Fruit fly (Drosophila melanogaster): ENCODE measurements around the gene CG14629.
A peak's percentile ranks its signal among the peaks of the same experiment; 100 is the strongest.

Gene CG14629

DNA sequence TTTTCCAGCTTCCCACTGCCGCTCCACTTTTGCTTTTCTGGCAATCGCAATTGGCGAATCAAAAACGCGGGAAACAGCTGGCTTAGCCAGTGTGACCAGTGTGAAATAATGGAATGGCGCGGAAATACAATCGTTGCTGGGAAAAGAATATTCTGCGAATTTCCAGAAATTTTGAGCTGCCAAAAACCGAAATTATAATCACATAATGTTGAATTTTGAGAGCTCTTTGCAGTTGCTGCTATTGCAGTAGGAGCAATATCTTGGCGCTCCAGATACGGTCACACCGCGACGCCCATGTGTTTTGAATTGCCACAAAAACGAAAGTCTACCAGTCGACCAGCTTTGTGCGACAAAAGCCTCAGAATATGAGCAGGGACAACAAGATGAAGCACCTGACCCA lies 20.8 kb upstream of the CG14629 start, which contains the start of the genes Cdc45 and Rpp21 (continued):
- TF ChIP-seq Neu2 (GFP tag; optimal IDR thresholded peaks at IDR 0.05; ENCODE audit: borderline replicate concordance) (no peak), CG31224 (GFP tag; IDR thresholded peaks at IDR 0.05) (no peak), CG10565 (GFP tag; optimal IDR thresholded peaks at IDR 0.05) (no peak), CG18011 (GFP tag; optimal IDR thresholded peaks at IDR 0.05) (no peak), exex (tag; optimal IDR thresholded peaks at IDR 0.05) (no peak), CG2202 (tag; optimal IDR thresholded peaks at IDR 0.05) (no peak), CG30431 (GFP tag; optimal IDR thresholded peaks at IDR 0.05) (no peak), CG2116 (GFP tag; optimal IDR thresholded peaks at IDR 0.05) (peak; percentile 37), CG17829 (tag; optimal IDR thresholded peaks at IDR 0.05) (no peak), CG11504 (tag; optimal IDR thresholded peaks at IDR 0.05) (no peak), CG2129 (GFP tag; IDR thresholded peaks at IDR 0.05; ENCODE audit: partially characterized antibody) (no peak), odd (GFP tag; optimal IDR thresholded peaks at IDR 0.05) (no peak), Hr3 (GFP tag; optimal IDR thresholded peaks at IDR 0.05) (no peak), CG10267 (tag; optimal IDR thresholded peaks at IDR 0.05) (peak; percentile 34), CG15696 (tag; optimal IDR thresholded peaks at IDR 0.05) (no peak), CG8944 (GFP tag; optimal IDR thresholded peaks at IDR 0.05) (no peak), CG4854 (GFP tag; optimal IDR thresholded peaks at IDR 0.05) (no peak), CG1529 (GFP tag; optimal IDR thresholded peaks at IDR 0.05) (no peak), wdn (GFP tag; IDR thresholded peaks at IDR 0.05) (no peak), cato (GFP tag; optimal IDR thresholded peaks at IDR 0.05; ENCODE audit: borderline replicate concordance) (no peak), bowl (GFP tag; IDR thresholded peaks at IDR 0.05) (no peak), maf-S (GFP tag; optimal IDR thresholded peaks at IDR 0.05) (no peak), Sin3A (optimal IDR thresholded peaks at IDR 0.05) (peak; percentile 73), CG14710 (tag; optimal IDR thresholded peaks at IDR 0.05) (peak; percentile 39), CG13296 (GFP tag; optimal IDR thresholded peaks at IDR 0.05) (no peak), CG9932 (GFP tag; IDR thresholded peaks at IDR 0.05) (no peak), Atf3 (GFP tag; optimal IDR thresholded peaks at IDR 0.05) (no peak), fd96Cb (tag; optimal IDR thresholded peaks at IDR 0.05) (no peak), dmrt99B (tag; optimal IDR thresholded peaks at IDR 0.05) (no peak), Optix (GFP tag; IDR thresholded peaks at IDR 0.05) (no peak), CG11247 (GFP tag; IDR thresholded peaks at IDR 0.05) (no peak), CG9215 (GFP tag; IDR thresholded peaks at IDR 0.05) (no peak), Mrtf (GFP tag; IDR thresholded peaks at IDR 0.05) (no peak), CG7987 (GFP tag; optimal IDR thresholded peaks at IDR 0.05) (no peak), emc (GFP tag; optimal IDR thresholded peaks at IDR 0.05) (no peak), nerfin-1 (tag; optimal IDR thresholded peaks at IDR 0.05) (no peak), vnd (GFP tag; IDR thresholded peaks at IDR 0.05; ENCODE audit: partially characterized antibody) (no peak), E2f1 (GFP tag; IDR thresholded peaks at IDR 0.05) (peak; percentile 72), bbx (GFP tag; IDR thresholded peaks at IDR 0.05; ENCODE audit: partially characterized antibody) (no peak), CG6272 (GFP tag; IDR thresholded peaks at IDR 0.05) (no peak), slp2 (GFP tag; optimal IDR thresholded peaks at IDR 0.05) (no peak), Awh (GFP tag; IDR thresholded peaks at IDR 0.05) (no peak), CG13287 (GFP tag; IDR thresholded peaks at IDR 0.05; ENCODE audit: partially characterized antibody) (peak; percentile 50; the same call in 1 of the 2 replicates), CG5180 (GFP tag; optimal IDR thresholded peaks at IDR 0.05) (no peak), Drgx (GFP tag; IDR thresholded peaks at IDR 0.05) (no peak), scrt (GFP tag; optimal IDR thresholded peaks at IDR 0.05) (no peak), chm (GFP tag; IDR thresholded peaks at IDR 0.05) (no peak), CG18476 (GFP tag; optimal IDR thresholded peaks at IDR 0.05) (no peak), CG17385 (GFP tag; optimal IDR thresholded peaks at IDR 0.05) (no peak), jing (GFP tag; optimal IDR thresholded peaks at IDR 0.05) (no peak), insv (GFP tag; optimal IDR thresholded peaks at IDR 0.05) (no peak), trem (tag; optimal IDR thresholded peaks at IDR 0.05) (peak; percentile 49)

Measured in whole organism, embryonic.